Worm (Caenorhabditis elegans): ENCODE measurements around the gene Y38H8A.12.
A peak's percentile ranks its signal among the peaks of the same experiment; 100 is the strongest.
"Not testable (repeated sequence)": the region's sequence is repeated elsewhere in the genome, so short reads cannot be mapped to it uniquely, and the experiment has no call there.

DNA sequence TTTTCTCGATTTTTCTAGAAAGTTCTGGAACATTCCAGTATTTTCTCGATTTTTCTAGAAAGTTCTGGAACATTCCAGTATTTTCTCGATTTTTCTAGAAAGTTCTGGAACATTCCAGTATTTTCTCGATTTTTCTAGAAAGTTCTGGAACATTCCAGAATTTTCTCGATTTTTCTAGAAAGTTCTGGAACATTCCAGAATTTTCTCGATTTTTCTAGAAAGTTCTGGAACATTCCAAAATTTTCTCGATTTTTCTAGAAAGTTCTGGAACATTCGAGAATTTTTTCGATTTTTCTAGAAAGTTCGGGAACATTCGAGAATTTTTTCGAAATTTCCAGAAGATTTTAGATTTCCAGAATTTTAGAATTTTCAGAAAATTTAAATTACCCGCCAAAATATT lies 3.1 kb upstream of the Y38H8A.12 start:
- TF ChIP-seq zfh-2 (GFP tag; conservative IDR thresholded peaks at IDR 0.05); let-526 (GFP tag; IDR thresholded peaks at IDR 0.05); aptf-2 (GFP tag; conservative IDR thresholded peaks at IDR 0.05); zim-3 (tag; optimal IDR thresholded peaks at IDR 0.05); ama-1 (optimal IDR thresholded peaks at IDR 0.05); ama-1 (GFP tag; optimal IDR thresholded peaks at IDR 0.05); ets-4 (GFP tag; optimal IDR thresholded peaks at IDR 0.05); F55B11.4 (tag; optimal IDR thresholded peaks at IDR 0.05; ENCODE audit: borderline replicate concordance, insufficient read depth); mcd-1 (GFP tag; IDR thresholded peaks at IDR 0.05); unc-130 (GFP tag; optimal IDR thresholded peaks at IDR 0.05); lin-35 (GFP tag; optimal IDR thresholded peaks at IDR 0.05): not testable (repeated sequence)
- TF ChIP-seq ekl-4 (GFP tag; IDR thresholded peaks at IDR 0.05) (peak; percentile 64; the same call in 1 of the 2 replicates), egrh-3 (GFP tag; IDR thresholded peaks at IDR 0.05) (peak; percentile 52; the same call in 1 of the 2 replicates)

Data from whole organism, young adult.